Fruit fly (Drosophila melanogaster): ENCODE data around the gene toc.

Gene toc

dm6 chr2L:3105895-3106294, 38.7 kb downstream of the toc start (continued):
- peak; percentile 12 for TF ChIP-seq CG16779 (tag; optimal IDR thresholded peaks at IDR 0.05)
- peak; percentile 70 for TF ChIP-seq CG6808 (GFP tag; optimal IDR thresholded peaks at IDR 0.05)
- peak; percentile 55 for TF ChIP-seq fd59A (GFP tag; optimal IDR thresholded peaks at IDR 0.05)
- TF ChIP-seq Ets21C (GFP tag; optimal IDR thresholded peaks at IDR 0.05), result peak; percentile 30
- peak; percentile 77 for TF ChIP-seq CG3032 (tag; optimal IDR thresholded peaks at IDR 0.05)
- peak; percentile 69 for TF ChIP-seq CG8319 (GFP tag; optimal IDR thresholded peaks at IDR 0.05)
- no peak for TF ChIP-seq Hr38 (GFP tag; optimal IDR thresholded peaks at IDR 0.05)
- TF ChIP-seq Sox14 (GFP tag; optimal IDR thresholded peaks at IDR 0.05), result peak; percentile 68
- peak; percentile 79 for TF ChIP-seq CG10631 (GFP tag; optimal IDR thresholded peaks at IDR 0.05)
- peak; percentile 83 for TF ChIP-seq CG8119 (GFP tag; IDR thresholded peaks at IDR 0.05)
- peak; percentile 92 for TF ChIP-seq Eip78C (GFP tag)
- TF ChIP-seq CG7368 (GFP tag; optimal IDR thresholded peaks at IDR 0.05), result peak; percentile 80
- peak; percentile 80 for TF ChIP-seq CG6276 (GFP tag; optimal IDR thresholded peaks at IDR 0.05)
- TF ChIP-seq eg (GFP tag; IDR thresholded peaks at IDR 0.05), result peak; percentile 84
- no peak for TF ChIP-seq fkh (GFP tag; optimal IDR thresholded peaks at IDR 0.05)
- TF ChIP-seq Ets96B (tag; optimal IDR thresholded peaks at IDR 0.05), result peak; percentile 78
- peak; percentile 78 for TF ChIP-seq CG10669 (GFP tag; optimal IDR thresholded peaks at IDR 0.05)
- peak; percentile 81 for TF ChIP-seq achi (GFP tag; optimal IDR thresholded peaks at IDR 0.05)
- peak; percentile 49 to 69 for TF ChIP-seq ss (GFP tag; optimal IDR thresholded peaks at IDR 0.05)
- peak; percentile 81 for TF ChIP-seq acj6 (GFP tag; optimal IDR thresholded peaks at IDR 0.05)
- peak; percentile 88 for TF ChIP-seq CG6163 (GFP tag; IDR thresholded peaks at IDR 0.05)
- no peak for TF ChIP-seq Eip93F (GFP tag; optimal IDR thresholded peaks at IDR 0.05)
- peak; percentile 60 for TF ChIP-seq CG11762 (GFP tag; optimal IDR thresholded peaks at IDR 0.05; ENCODE audit: insufficient read depth)
- TF ChIP-seq svp (GFP tag), result peak; percentile 93
- TF ChIP-seq pdm3 (GFP tag; optimal IDR thresholded peaks at IDR 0.05), result peak; percentile 62
- TF ChIP-seq fd85E (GFP tag; optimal IDR thresholded peaks at IDR 0.05), result peak; percentile 65
- peak; percentile 53 to 75 for TF ChIP-seq salr (GFP tag; optimal IDR thresholded peaks at IDR 0.05)
- TF ChIP-seq cyc (GFP tag; optimal IDR thresholded peaks at IDR 0.05), result peak; percentile 83
- peak; percentile 84 for TF ChIP-seq CG11294 (GFP tag; IDR thresholded peaks at IDR 0.05)
- TF ChIP-seq dsx (GFP tag; optimal IDR thresholded peaks at IDR 0.05; ENCODE audit: poor library complexity, severe bottlenecking), result peak; percentile 67
- peak; percentile 71 for TF ChIP-seq lz (GFP tag; optimal IDR thresholded peaks at IDR 0.05)

dm6 chr2L:3100812-3101211, 43.8 kb downstream of the toc start:
- TF ChIP-seq Hr4 (GFP tag; optimal IDR thresholded peaks at IDR 0.05), result peak; percentile 50
- TF ChIP-seq topi (GFP tag; optimal IDR thresholded peaks at IDR 0.05), result no peak
- TF ChIP-seq CG3032 (tag; optimal IDR thresholded peaks at IDR 0.05), result no peak
- no peak for TF ChIP-seq Lpt (GFP tag; optimal IDR thresholded peaks at IDR 0.05)
- no peak for TF ChIP-seq Sox15 (GFP tag; optimal IDR thresholded peaks at IDR 0.05)
- no peak for TF ChIP-seq CG3919 (GFP tag; optimal IDR thresholded peaks at IDR 0.05)
- TF ChIP-seq CG10669 (GFP tag; optimal IDR thresholded peaks at IDR 0.05), result no peak
- TF ChIP-seq Blimp-1 (GFP tag; optimal IDR thresholded peaks at IDR 0.05), result no peak
- TF ChIP-seq CG9139 (GFP tag; optimal IDR thresholded peaks at IDR 0.05), result no peak
- TF ChIP-seq salr (GFP tag; optimal IDR thresholded peaks at IDR 0.05), result peak in 1 of 2 experiments; percentile 0
- no peak for TF ChIP-seq Hr39 (GFP tag; optimal IDR thresholded peaks at IDR 0.05)
- TF ChIP-seq esn (GFP tag; optimal IDR thresholded peaks at IDR 0.05), result no peak
- no peak for TF ChIP-seq Sox14 (GFP tag; optimal IDR thresholded peaks at IDR 0.05)
- no peak for TF ChIP-seq acj6 (GFP tag; optimal IDR thresholded peaks at IDR 0.05)
- no peak for TF ChIP-seq dsx (GFP tag; optimal IDR thresholded peaks at IDR 0.05; ENCODE audit: poor library complexity, severe bottlenecking)
- no peak for TF ChIP-seq spab (GFP tag; optimal IDR thresholded peaks at IDR 0.05)
- TF ChIP-seq Sox102F (GFP tag; optimal IDR thresholded peaks at IDR 0.05), result no peak
- TF ChIP-seq CG4318 (GFP tag; optimal IDR thresholded peaks at IDR 0.05), result no peak
- TF ChIP-seq CG6808 (GFP tag; optimal IDR thresholded peaks at IDR 0.05), result no peak
- no peak for TF ChIP-seq CG31627 (GFP tag; optimal IDR thresholded peaks at IDR 0.05)
- no peak for TF ChIP-seq dac (GFP tag; optimal IDR thresholded peaks at IDR 0.05)
- no peak for TF ChIP-seq Ets96B (tag; optimal IDR thresholded peaks at IDR 0.05)
- no peak for TF ChIP-seq CG1621 (tag; optimal IDR thresholded peaks at IDR 0.05)
- TF ChIP-seq Ets21C (GFP tag; optimal IDR thresholded peaks at IDR 0.05), result no peak
- TF ChIP-seq CG34406 (GFP tag; optimal IDR thresholded peaks at IDR 0.05), result no peak
- TF ChIP-seq Met (GFP tag; optimal IDR thresholded peaks at IDR 0.05), result no peak
- TF ChIP-seq vri (GFP tag; optimal IDR thresholded peaks at IDR 0.05), result no peak
- no peak for TF ChIP-seq CG8319 (GFP tag; optimal IDR thresholded peaks at IDR 0.05)
- TF ChIP-seq cyc (GFP tag; optimal IDR thresholded peaks at IDR 0.05), result no peak
- TF ChIP-seq CG15336 (GFP tag; IDR thresholded peaks at IDR 0.05), result peak; percentile 68
- no peak for TF ChIP-seq CG11294 (GFP tag; IDR thresholded peaks at IDR 0.05)
- no peak for TF ChIP-seq lz (GFP tag; optimal IDR thresholded peaks at IDR 0.05)
